Fruit fly (Drosophila melanogaster) whole organism, embryonic: ENCODE results near the gene CG42718.

ENCODE experiments used
- CG14050 ChIP-seq: fragments of 200-800 bp; sonication (Bioruptor generic); IDR thresholded peaks from 3 replicates; pipeline ENCODE4 v1.3.6; 2022; ENCODE audit warnings: missing biosample characterization, missing genetic modification characterization
- CG15011 ChIP-seq: fragments of 200-800 bp; sonication (Bioruptor generic); optimal IDR thresholded peaks from 3 replicates; lab custom pipeline; 2018; ENCODE audit warnings: missing biosample characterization, mild to moderate bottlenecking, missing genetic modification characterization
- CG3407 ChIP-seq: fragments of 200-800 bp; sonication (Bioruptor generic); optimal IDR thresholded peaks from 2 replicates; lab custom pipeline; 2018; ENCODE audit warnings: missing biosample characterization, mild to moderate bottlenecking, missing genetic modification characterization
- CG3995 ChIP-seq: fragments of 200-800 bp; sonication (Bioruptor generic); optimal IDR thresholded peaks from 3 replicates; lab custom pipeline; 2016; ENCODE audit warnings: missing biosample characterization, missing genetic modification characterization
- CG4617 ChIP-seq: fragments of 200-800 bp; sonication (Bioruptor generic); optimal IDR thresholded peaks from 3 replicates; lab custom pipeline; 2016; ENCODE audit warnings: missing biosample characterization, missing genetic modification characterization, borderline replicate concordance
- Dp ChIP-seq: fragments of 200-800 bp; sonication (Bioruptor generic); optimal IDR thresholded peaks from 2 replicates; lab custom pipeline; 2018; ENCODE audit warnings: missing biosample characterization, mild to moderate bottlenecking, missing genetic modification characterization, moderate library complexity
- HLH4C ChIP-seq: fragments of 200-800 bp; sonication (Bioruptor generic); IDR thresholded peaks from 3 replicates; pipeline ENCODE4 v1.3.6; 2022; ENCODE audit warnings: missing biosample characterization, missing genetic modification characterization; ENCODE audit not compliant: partially characterized antibody
- Sox100B ChIP-seq: fragments of 200-800 bp; sonication (Bioruptor generic); optimal IDR thresholded peaks from 3 replicates; lab custom pipeline; 2018; ENCODE audit warnings: missing biosample characterization, mild to moderate bottlenecking, missing genetic modification characterization
- lilli ChIP-seq: fragments of 200-800 bp; sonication (Bioruptor generic); optimal IDR thresholded peaks from 3 replicates; lab custom pipeline; 2016; ENCODE audit warnings: missing biosample characterization, missing genetic modification characterization
- luna ChIP-seq: fragments of 200-800 bp; sonication (Bioruptor generic); optimal IDR thresholded peaks from 2 replicates; lab custom pipeline; 2016; ENCODE audit warnings: missing biosample characterization, missing genetic modification characterization
- pita ChIP-seq: fragments of 200-800 bp; sonication (Bioruptor generic); optimal IDR thresholded peaks from 2 replicates; lab custom pipeline; 2017; ENCODE audit warnings: missing biosample characterization, mild to moderate bottlenecking, missing genetic modification characterization
- wdn ChIP-seq: fragments of 200-800 bp; sonication (Bioruptor generic); IDR thresholded peaks from 2 replicates; pipeline ENCODE4 v1.3.6; 2022; ENCODE audit warnings: missing biosample characterization, missing genetic modification characterization

DNA sequence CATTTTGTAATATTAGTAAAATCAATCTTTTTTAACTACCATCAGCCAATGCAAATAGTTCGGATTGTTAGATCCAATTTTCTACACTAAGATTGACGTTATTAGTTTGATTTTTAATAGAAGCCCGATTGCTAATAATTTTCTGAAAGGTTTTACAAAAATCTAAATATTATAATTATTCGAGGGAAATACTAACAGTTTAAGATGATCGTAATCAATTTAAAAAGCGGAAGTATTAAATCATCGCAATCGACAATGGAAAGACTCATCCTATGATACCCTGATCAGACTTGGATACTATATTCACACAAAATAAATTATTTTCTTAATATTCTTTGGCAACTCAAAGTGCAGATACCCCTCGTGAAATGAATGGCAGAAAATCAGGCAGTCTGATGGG is 36.8 kb upstream of the CG42718 start:
- TF ChIP-seq CG3407 (GFP tag; lab: Kevin White, UChicago) (no peak), CG14050 (GFP tag; lab: Robert Waterston, UW) (no peak), lilli (GFP tag; lab: Kevin White, UChicago) (no peak), luna (no peak), Dp (GFP tag; lab: Kevin White, UChicago) (no peak), HLH4C (GFP tag; lab: Robert Waterston, UW) (no peak), wdn (no peak), CG4617 (GFP tag; lab: Kevin White, UChicago) (no peak), Sox100B (GFP tag; lab: Kevin White, UChicago) (no peak), CG3995 (GFP tag; lab: Kevin White, UChicago) (no peak), CG15011 (GFP tag; lab: Kevin White, UChicago) (no peak), pita (GFP tag; lab: Kevin White, UChicago) (no peak)
